Worm (Caenorhabditis elegans) whole organism, L3 larva: ENCODE data around the gene M163.9.

Source experiments
- R02D3.7 ChIP-seq: fragments of 150-350 bp; optimal IDR thresholded peaks from 2 replicates; lab custom pipeline; 2014; ENCODE audit warnings: missing biosample characterization, missing genetic modification characterization
- ZK546.5 ChIP-seq: sonication (generic microtip); optimal IDR thresholded peaks from 2 replicates; lab custom pipeline; 2017; ENCODE audit warnings: missing biosample characterization, missing genetic modification characterization
- ama-1 ChIP-seq: fragments of 150-350 bp; optimal IDR thresholded peaks from 2 replicates; lab custom pipeline; 2018
- ceh-28 ChIP-seq: fragments of 150-350 bp; optimal IDR thresholded peaks from 2 replicates; lab custom pipeline; 2014; ENCODE audit warnings: missing biosample characterization, missing genetic modification reagents, missing genetic modification characterization
- ceh-82 ChIP-seq: fragments of 150-350 bp; optimal IDR thresholded peaks from 2 replicates; lab custom pipeline; 2014; ENCODE audit warnings: missing biosample characterization, missing genetic modification characterization
- ceh-9 ChIP-seq: sonication (generic microtip); optimal IDR thresholded peaks from 2 replicates; lab custom pipeline; 2018; ENCODE audit warnings: missing biosample characterization, missing genetic modification characterization
- daf-12 ChIP-seq: fragments of 150-350 bp; optimal IDR thresholded peaks from 2 replicates; lab custom pipeline; 2014; ENCODE audit warnings: missing biosample characterization, missing genetic modification reagents, missing genetic modification characterization
- egl-27 ChIP-seq: sonication (generic microtip); optimal IDR thresholded peaks from 4 replicates; lab custom pipeline; 2017; ENCODE audit warnings: missing biosample characterization, missing genetic modification reagents, missing genetic modification characterization
- egl-5 ChIP-seq: fragments of 150-350 bp; optimal IDR thresholded peaks from 2 replicates; lab custom pipeline; 2017; ENCODE audit warnings: missing biosample characterization, missing genetic modification reagents, missing genetic modification characterization, inconsistent platforms
- elt-1 ChIP-seq: fragments of 150-350 bp; optimal IDR thresholded peaks from 2 replicates; lab custom pipeline; 2014; ENCODE audit warnings: missing biosample characterization, missing genetic modification characterization
- elt-2 ChIP-seq: sonication (generic microtip); optimal IDR thresholded peaks from 2 replicates; lab custom pipeline; 2016; ENCODE audit warnings: missing genetic modification reagents, mild to moderate bottlenecking, missing genetic modification characterization, missing compliant biosample characterization
- elt-3 ChIP-seq, 3 experiments: fragments of 150-350 bp in 1 of 3; sonication (generic microtip) in 2 of 3; optimal IDR thresholded peaks; 2 replicates in 2 of 3; 4 replicates in 1 of 3; lab custom pipeline; 2014 to 2017; ENCODE audit warnings: missing biosample characterization in 3 of 3, missing genetic modification characterization in 3 of 3
- eor-1 ChIP-seq, 2 experiments: fragments of 150-350 bp; optimal IDR thresholded peaks; 2 replicates each; lab custom pipeline; 2014 to 2018; ENCODE audit warnings: missing biosample characterization in 2 of 2, missing genetic modification characterization in 2 of 2
- fkh-10 ChIP-seq: sonication (generic microtip); optimal IDR thresholded peaks from 2 replicates; lab custom pipeline; 2017; ENCODE audit warnings: missing biosample characterization, missing genetic modification reagents, missing genetic modification characterization
- fos-1 ChIP-seq: fragments of 150-350 bp; optimal IDR thresholded peaks from 2 replicates; lab custom pipeline; 2014; ENCODE audit warnings: missing biosample characterization, missing genetic modification characterization
- hmg-11 ChIP-seq: sonication (generic microtip); optimal IDR thresholded peaks from 2 replicates; lab custom pipeline; 2016; ENCODE audit warnings: missing genetic modification characterization, missing compliant biosample characterization
- jun-1 ChIP-seq: fragments of 150-350 bp; optimal IDR thresholded peaks from 2 replicates; lab custom pipeline; 2014; ENCODE audit warnings: missing biosample characterization, missing genetic modification reagents, missing genetic modification characterization
- lin-15B ChIP-seq: fragments of 150-350 bp; optimal IDR thresholded peaks from 2 replicates; lab custom pipeline; 2014; ENCODE audit warnings: missing biosample characterization, missing genetic modification characterization
- lin-39 ChIP-seq: fragments of 150-350 bp; optimal IDR thresholded peaks from 2 replicates; lab custom pipeline; 2018; ENCODE audit warnings: missing biosample characterization, missing genetic modification reagents, missing genetic modification characterization
- lsy-12 ChIP-seq: sonication (generic microtip); optimal IDR thresholded peaks from 2 replicates; lab custom pipeline; 2016; ENCODE audit warnings: mild to moderate bottlenecking, missing genetic modification characterization, missing compliant biosample characterization
- mdl-1 ChIP-seq: fragments of 150-350 bp; optimal IDR thresholded peaks from 2 replicates; lab custom pipeline; 2014; ENCODE audit warnings: missing biosample characterization, missing genetic modification characterization
- mml-1 ChIP-seq: fragments of 150-350 bp; sonication (generic microtip); optimal IDR thresholded peaks from 3 replicates; lab custom pipeline; 2014; ENCODE audit warnings: missing biosample characterization, missing genetic modification characterization
- nfya-1 ChIP-seq: sonication (generic microtip); optimal IDR thresholded peaks from 2 replicates; lab custom pipeline; 2017; ENCODE audit warnings: missing genetic modification characterization, mild to moderate bottlenecking, missing compliant biosample characterization, antibody characterized with exemption, moderate library complexity; ENCODE audit not compliant: insufficient read depth
- nhr-11 ChIP-seq: fragments of 150-350 bp; optimal IDR thresholded peaks from 2 replicates; lab custom pipeline; 2014; ENCODE audit warnings: missing biosample characterization, missing genetic modification characterization
- nhr-23 ChIP-seq: fragments of 150-350 bp; optimal IDR thresholded peaks from 2 replicates; lab custom pipeline; 2014; ENCODE audit warnings: missing biosample characterization, missing genetic modification reagents, missing genetic modification characterization
- nhr-237 ChIP-seq: fragments of 150-350 bp; optimal IDR thresholded peaks from 2 replicates; lab custom pipeline; 2014; ENCODE audit warnings: missing biosample characterization, missing genetic modification characterization
- nhr-25 ChIP-seq: sonication (generic microtip); optimal IDR thresholded peaks from 2 replicates; lab custom pipeline; 2017; ENCODE audit warnings: missing biosample characterization, missing genetic modification characterization
- nhr-43 ChIP-seq: sonication (generic microtip); optimal IDR thresholded peaks from 2 replicates; lab custom pipeline; 2016; ENCODE audit warnings: mild to moderate bottlenecking, missing genetic modification characterization, missing compliant biosample characterization; ENCODE audit not compliant: poor library complexity, severe bottlenecking
- nhr-67 ChIP-seq: fragments of 150-350 bp; optimal IDR thresholded peaks from 2 replicates; lab custom pipeline; 2014; ENCODE audit warnings: missing biosample characterization, missing genetic modification characterization
- pha-4 ChIP-seq: fragments of 150-350 bp; optimal IDR thresholded peaks from 2 replicates; lab custom pipeline; 2014; ENCODE audit warnings: missing biosample characterization, missing genetic modification reagents, missing genetic modification characterization
- pqm-1 ChIP-seq: fragments of 150-350 bp; optimal IDR thresholded peaks from 2 replicates; lab custom pipeline; 2017; ENCODE audit warnings: missing biosample characterization, missing genetic modification characterization, inconsistent platforms
- sea-2 ChIP-seq: fragments of 150-350 bp; sonication (generic microtip); optimal IDR thresholded peaks from 4 replicates; lab custom pipeline; 2014; ENCODE audit warnings: missing biosample characterization, missing genetic modification reagents, missing genetic modification characterization
- skn-1 ChIP-seq: fragments of 150-350 bp; optimal IDR thresholded peaks from 2 replicates; lab custom pipeline; 2014; ENCODE audit warnings: missing biosample characterization, missing genetic modification characterization
- snpc-4 ChIP-seq: fragments of 150-350 bp; optimal IDR thresholded peaks from 2 replicates; lab custom pipeline; 2014; ENCODE audit warnings: missing biosample characterization, missing genetic modification characterization
- tbx-2 ChIP-seq: sonication (generic microtip); optimal IDR thresholded peaks from 2 replicates; lab custom pipeline; 2016; ENCODE audit warnings: mild to moderate bottlenecking, missing genetic modification characterization, missing compliant biosample characterization
- unc-39 ChIP-seq: sonication (generic microtip); optimal IDR thresholded peaks from 4 replicates; lab custom pipeline; 2017; ENCODE audit warnings: missing biosample characterization, missing genetic modification characterization
- unc-62 ChIP-seq: fragments of 150-350 bp; sonication (generic microtip); optimal IDR thresholded peaks from 4 replicates; lab custom pipeline; 2014; ENCODE audit warnings: missing biosample characterization, missing genetic modification reagents, missing genetic modification characterization
- zag-1 ChIP-seq: fragments of 150-350 bp; optimal IDR thresholded peaks from 2 replicates; lab custom pipeline; 2014; ENCODE audit warnings: missing biosample characterization, missing genetic modification characterization
- ztf-11 ChIP-seq: fragments of 150-350 bp; optimal IDR thresholded peaks from 2 replicates; lab custom pipeline; 2014; ENCODE audit warnings: missing biosample characterization, missing genetic modification characterization
- ztf-4 ChIP-seq: fragments of 150-350 bp; optimal IDR thresholded peaks from 2 replicates; lab custom pipeline; 2014; ENCODE audit warnings: missing biosample characterization, missing genetic modification characterization

M163.9 gene

DNA sequence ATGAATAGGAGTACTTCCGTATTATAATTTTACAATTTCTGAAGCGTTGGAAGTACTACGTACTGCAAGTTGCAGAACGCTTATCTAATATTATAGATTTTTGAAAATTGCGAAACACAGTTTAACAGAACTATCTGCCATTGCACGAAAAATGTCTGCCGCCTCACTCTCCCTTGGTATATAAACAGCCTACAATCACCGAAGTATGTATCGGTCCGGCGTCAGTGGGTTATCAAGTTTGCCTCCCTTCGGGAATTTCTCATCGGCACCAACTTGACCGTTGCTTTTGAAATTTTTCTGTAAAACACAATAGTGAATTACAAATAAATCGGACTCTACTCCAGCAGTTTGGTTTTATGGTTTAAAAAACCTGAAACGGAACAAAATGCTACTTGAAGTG lies 8.0 kb downstream of the M163.9 start:
- TF ChIP-seq unc-39 (tag; lab: Kevin White, UChicago) (no peak), elt-2 (tag; lab: Kevin White, UChicago) (peak; percentile 17), snpc-4 (tag; lab: Kevin White, UChicago) (peak; percentile 92)

- TF ChIP-seq pqm-1 = no peak
- no peak for TF ChIP-seq nhr-67 (tag; lab: Kevin White, UChicago)
- TF ChIP-seq lsy-12 (tag; lab: Kevin White, UChicago) = no peak
- no peak for TF ChIP-seq nhr-237
- TF ChIP-seq nfya-1 (tag; lab: Kevin White, UChicago) = peak; percentile 36
- no peak for TF ChIP-seq unc-39 (tag; lab: Kevin White, UChicago)
- no peak for TF ChIP-seq ceh-9 (tag; lab: Kevin White, UChicago)
- no peak for TF ChIP-seq pha-4 (tag; lab: Kevin White, UChicago)
- TF ChIP-seq elt-3 (tag; optimal IDR thresholded peaks at IDR 0.05; lab: Kevin White, UChicago) = no peak
- TF ChIP-seq ceh-82 (tag; lab: Kevin White, UChicago) = peak; percentile 25
- TF ChIP-seq ceh-28 (tag; lab: Kevin White, UChicago) = no peak
- TF ChIP-seq snpc-4 (tag; lab: Kevin White, UChicago) = peak; percentile 98
- TF ChIP-seq unc-62 (GFP tag; lab: Kevin White, UChicago) = no peak
- no peak for TF ChIP-seq elt-2 (tag; lab: Kevin White, UChicago)
- no peak for TF ChIP-seq egl-27 (tag; lab: Kevin White, UChicago)
- TF ChIP-seq ztf-4 (tag; lab: Kevin White, UChicago) = no peak
- no peak for TF ChIP-seq hmg-11 (tag; lab: Kevin White, UChicago)
- no peak for TF ChIP-seq tbx-2 (tag; lab: Kevin White, UChicago)
- no peak for TF ChIP-seq lin-15B
Measured at ce11 chrX:14478193-14478592, 8.8 kb downstream of the M163.9 start.

- TF ChIP-seq ZK546.5 (tag; lab: Kevin White, UChicago) (no peak), elt-2 (tag; lab: Kevin White, UChicago) (peak; percentile 36), nhr-43 (tag; lab: Kevin White, UChicago) (peak; percentile 71), lsy-12 (tag; lab: Kevin White, UChicago) (peak; percentile 3), nhr-25 (tag; lab: Kevin White, UChicago) (peak; percentile 8)
Measured at ce11 chrX:14478743-14479428, 9.5 kb downstream of the M163.9 start, which contains the start of gene M163.11. Gene M163.11, plus strand, starts transcription at chrX:14479378.

DNA sequence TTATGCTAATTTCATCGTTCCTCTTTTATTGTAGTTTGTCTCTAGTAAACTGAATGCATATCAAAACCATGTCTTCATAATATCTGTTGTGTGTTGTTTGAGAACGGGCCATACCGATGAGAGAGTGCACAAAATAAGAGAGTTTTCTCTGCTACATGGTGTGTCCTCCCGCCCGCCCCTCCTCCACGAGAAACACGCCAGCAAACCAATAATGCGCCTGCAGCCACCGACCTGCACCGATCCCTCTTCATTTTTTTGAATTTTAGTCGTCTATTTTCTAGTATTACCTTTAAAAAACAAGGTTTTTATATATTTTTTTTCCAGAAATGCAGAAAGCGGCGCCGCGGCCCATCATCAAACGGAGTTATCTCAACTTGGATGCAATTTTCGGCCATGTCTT lies 10.9 kb downstream of the M163.9 start, which contains the start of gene gfi-3:
Gene gfi-3, plus strand, starts transcription at position 325 of the 400 bp plus-strand sequence.
- TF ChIP-seq snpc-4 (tag; lab: Kevin White, UChicago) (peak; percentile 93), daf-12 (tag; lab: Kevin White, UChicago) (no peak), egl-5 (tag; lab: Kevin White, UChicago) (no peak), egl-27 (tag; lab: Kevin White, UChicago) (no peak), R02D3.7 (peak; percentile 51), ztf-4 (tag; lab: Kevin White, UChicago) (no peak), tbx-2 (tag; lab: Kevin White, UChicago) (peak; percentile 57), lin-39 (tag; lab: Kevin White, UChicago) (peak; percentile 90), elt-2 (tag; lab: Kevin White, UChicago) (peak; percentile 61), ceh-28 (tag; lab: Kevin White, UChicago) (peak; percentile 70), nhr-43 (tag; lab: Kevin White, UChicago) (peak; percentile 75), mml-1 (no peak), elt-1 (peak; percentile 17), fkh-10 (no peak), sea-2 (no peak), unc-62 (GFP tag; lab: Kevin White, UChicago) (no peak), ama-1 (lab: Kevin White, UChicago) (no peak), nhr-25 (tag; lab: Kevin White, UChicago) (peak; percentile 83), hmg-11 (tag; lab: Kevin White, UChicago) (peak; percentile 74), lin-15B (peak; percentile 51), pha-4 (tag; lab: Kevin White, UChicago) (peak; percentile 85), nhr-237 (no peak), pqm-1 (no peak), ZK546.5 (tag; lab: Kevin White, UChicago) (no peak), skn-1 (peak; percentile 55), nfya-1 (tag; lab: Kevin White, UChicago) (peak; percentile 80), nhr-11 (tag; lab: Kevin White, UChicago) (peak; percentile 40), eor-1 (tag; optimal IDR thresholded peaks at IDR 0.05; lab: Kevin White, UChicago) (no peak), fos-1 (tag; lab: Kevin White, UChicago) (no peak), jun-1 (tag; lab: Kevin White, UChicago) (peak; percentile 53), ztf-11 (tag; lab: Kevin White, UChicago) (no peak), nhr-23 (peak; percentile 86), mdl-1 (tag; lab: Kevin White, UChicago) (no peak), ceh-82 (tag; lab: Kevin White, UChicago) (peak; percentile 13), zag-1 (tag; lab: Kevin White, UChicago) (no peak), unc-39 (tag; lab: Kevin White, UChicago) (no peak)
- TF ChIP-seq, all 47 proteins: peak for 18
